Fruit fly (Drosophila melanogaster) whole organism, prepupa: ENCODE results near the gene swm.
A peak's percentile ranks its signal among the peaks of the same experiment; 100 is the strongest.

ENCODE experiments used
- Blimp-1 ChIP-seq: fragments of 200-800 bp; sonication (Bioruptor generic); optimal IDR thresholded peaks from 3 replicates; lab custom pipeline; 2017; ENCODE audit warnings: missing biosample characterization, missing genetic modification characterization, mild to moderate bottlenecking, moderate library complexity, missing genetic modification reagents
- CG11762 ChIP-seq: fragments of 200-800 bp; sonication (Bioruptor generic); optimal IDR thresholded peaks from 3 replicates; lab custom pipeline; 2016; ENCODE audit warnings: missing biosample characterization, missing genetic modification characterization; ENCODE audit not compliant: insufficient read depth
- CG11902 ChIP-seq: fragments of 200-800 bp; sonication (Bioruptor generic); optimal IDR thresholded peaks from 3 replicates; lab custom pipeline; 2016; ENCODE audit warnings: missing biosample characterization, missing genetic modification characterization
- CG15336 ChIP-seq: fragments of 200-800 bp; sonication (Bioruptor generic); IDR thresholded peaks from 2 replicates; pipeline ENCODE4 v1.3.6; 2022; ENCODE audit warnings: missing biosample characterization, missing genetic modification characterization
- CG16779 ChIP-seq: fragments of 200-800 bp; sonication (Bioruptor generic); optimal IDR thresholded peaks from 3 replicates; lab custom pipeline; 2017; ENCODE audit warnings: missing biosample characterization, mild to moderate bottlenecking, missing genetic modification characterization
- CG31627 ChIP-seq: fragments of 200-800 bp; sonication (Bioruptor generic); optimal IDR thresholded peaks from 3 replicates; lab custom pipeline; 2016; ENCODE audit warnings: missing biosample characterization, missing genetic modification characterization
- CG3919 ChIP-seq: fragments of 200-800 bp; sonication (Bioruptor generic); optimal IDR thresholded peaks from 3 replicates; lab custom pipeline; 2016; ENCODE audit warnings: missing biosample characterization, missing genetic modification characterization
- CG6792 ChIP-seq: fragments of 200-800 bp; sonication (Bioruptor generic); optimal IDR thresholded peaks from 3 replicates; lab custom pipeline; 2016; ENCODE audit warnings: missing biosample characterization, missing genetic modification characterization
- CG6808 ChIP-seq: fragments of 200-800 bp; sonication (Bioruptor generic); optimal IDR thresholded peaks from 3 replicates; lab custom pipeline; 2017; ENCODE audit warnings: missing biosample characterization, missing genetic modification characterization, mild to moderate bottlenecking, moderate library complexity, missing genetic modification reagents
- CG6854 ChIP-seq: fragments of 200-800 bp; sonication (Bioruptor generic); optimal IDR thresholded peaks from 2 replicates; lab custom pipeline; 2017; ENCODE audit warnings: missing biosample characterization, mild to moderate bottlenecking, missing genetic modification characterization
- CG7368 ChIP-seq: fragments of 200-800 bp; sonication (Bioruptor generic); optimal IDR thresholded peaks from 3 replicates; lab custom pipeline; 2016; ENCODE audit warnings: missing biosample characterization, missing genetic modification characterization
- CG8319 ChIP-seq: fragments of 200-800 bp; sonication (Bioruptor generic); optimal IDR thresholded peaks from 3 replicates; lab custom pipeline; 2016; ENCODE audit warnings: missing biosample characterization, missing genetic modification characterization
- CG8632 ChIP-seq: fragments of 200-800 bp; sonication (Bioruptor generic); optimal IDR thresholded peaks from 3 replicates; lab custom pipeline; 2016; ENCODE audit warnings: missing biosample characterization, missing genetic modification characterization
- CG9139 ChIP-seq: fragments of 200-800 bp; sonication (Bioruptor generic); optimal IDR thresholded peaks from 3 replicates; lab custom pipeline; 2017; ENCODE audit warnings: missing biosample characterization, mild to moderate bottlenecking, missing genetic modification characterization
- Eip75B ChIP-seq: fragments of 200-800 bp; sonication (Bioruptor generic); optimal IDR thresholded peaks from 3 replicates; lab custom pipeline; 2016; ENCODE audit warnings: missing biosample characterization, missing genetic modification characterization
- Eip78C ChIP-seq: fragments of 200-800 bp; sonication (Bioruptor generic); peaks from one replicate; lab custom pipeline; 2016; ENCODE audit warnings: missing biosample characterization, missing genetic modification characterization
- Ets96B ChIP-seq: fragments of 200-800 bp; optimal IDR thresholded peaks from 2 replicates; lab custom pipeline; 2019; ENCODE audit warnings: missing biosample characterization, mild to moderate bottlenecking, missing genetic modification characterization, moderate library complexity
- Gug ChIP-seq: fragments of 200-800 bp; sonication (Bioruptor generic); IDR thresholded peaks from 2 replicates; pipeline ENCODE4 v1.3.6; 2022; ENCODE audit warnings: missing biosample characterization, missing genetic modification characterization
- Hr38 ChIP-seq: sonication (Bioruptor generic); optimal IDR thresholded peaks from 2 replicates; lab custom pipeline; 2016; ENCODE audit warnings: missing biosample characterization, missing genetic modification characterization
- Hr39 ChIP-seq: fragments of 200-800 bp; sonication (Bioruptor generic); optimal IDR thresholded peaks from 2 replicates; lab custom pipeline; 2016; ENCODE audit warnings: missing biosample characterization, missing genetic modification characterization
- Hr4 ChIP-seq: fragments of 200-800 bp; sonication (Bioruptor generic); optimal IDR thresholded peaks from 3 replicates; lab custom pipeline; 2016; ENCODE audit warnings: missing biosample characterization, missing genetic modification characterization
- Lpt ChIP-seq: fragments of 200-800 bp; sonication (Bioruptor generic); optimal IDR thresholded peaks from 3 replicates; lab custom pipeline; 2016; ENCODE audit warnings: missing biosample characterization, missing genetic modification characterization
- Met ChIP-seq: fragments of 200-800 bp; sonication (Bioruptor generic); optimal IDR thresholded peaks from 3 replicates; lab custom pipeline; 2016; ENCODE audit warnings: missing biosample characterization, missing genetic modification characterization
- OdsH ChIP-seq: fragments of 200-800 bp; sonication (Bioruptor generic); optimal IDR thresholded peaks from 3 replicates; lab custom pipeline; 2016; ENCODE audit warnings: missing biosample characterization, missing genetic modification characterization
- Smox ChIP-seq: fragments of 200-800 bp; sonication (Bioruptor generic); optimal IDR thresholded peaks from 3 replicates; lab custom pipeline; 2016; ENCODE audit warnings: missing biosample characterization, missing genetic modification characterization
- Sox102F ChIP-seq: fragments of 200-800 bp; sonication (Bioruptor generic); optimal IDR thresholded peaks from 2 replicates; lab custom pipeline; 2016; ENCODE audit warnings: missing biosample characterization, mild to moderate bottlenecking, missing genetic modification characterization
- Sox15 ChIP-seq: fragments of 200-800 bp; sonication (Bioruptor generic); optimal IDR thresholded peaks from 3 replicates; lab custom pipeline; 2016; ENCODE audit warnings: missing biosample characterization, missing genetic modification characterization
- achi ChIP-seq: fragments of 200-800 bp; sonication (Bioruptor generic); optimal IDR thresholded peaks from 3 replicates; lab custom pipeline; 2016; ENCODE audit warnings: missing biosample characterization, missing genetic modification characterization
- cyc ChIP-seq: fragments of 200-800 bp; sonication (Bioruptor generic); optimal IDR thresholded peaks from 3 replicates; lab custom pipeline; 2016; ENCODE audit warnings: missing biosample characterization, missing genetic modification characterization
- dsx ChIP-seq: fragments of 200-800 bp; optimal IDR thresholded peaks from 3 replicates; lab custom pipeline; 2019; ENCODE audit warnings: missing biosample characterization, mild to moderate bottlenecking, missing genetic modification characterization, moderate library complexity; ENCODE audit not compliant: poor library complexity, severe bottlenecking
- eg ChIP-seq: fragments of 200-800 bp; sonication (Bioruptor generic); IDR thresholded peaks from 3 replicates; pipeline ENCODE4 v1.3.6; 2022; ENCODE audit warnings: missing biosample characterization, missing genetic modification characterization
- esn ChIP-seq: fragments of 200-800 bp; sonication (Bioruptor generic); optimal IDR thresholded peaks from 2 replicates; lab custom pipeline; 2016; ENCODE audit warnings: missing biosample characterization, mild to moderate bottlenecking, missing genetic modification characterization, moderate library complexity
- fd59A ChIP-seq: fragments of 200-800 bp; sonication (Bioruptor generic); optimal IDR thresholded peaks from 2 replicates; lab custom pipeline; 2017; ENCODE audit warnings: missing biosample characterization, mild to moderate bottlenecking, missing genetic modification characterization, missing genetic modification reagents
- net ChIP-seq: fragments of 200-800 bp; sonication (Bioruptor generic); optimal IDR thresholded peaks from 3 replicates; lab custom pipeline; 2016; ENCODE audit warnings: missing biosample characterization, missing genetic modification characterization
- pdm3 ChIP-seq: fragments of 200-800 bp; sonication (Bioruptor generic); optimal IDR thresholded peaks from 3 replicates; lab custom pipeline; 2016; ENCODE audit warnings: missing biosample characterization, missing genetic modification characterization
- ss ChIP-seq, 2 experiments: fragments of 200-800 bp; sonication (Bioruptor generic); optimal IDR thresholded peaks; 2 replicates in 1 of 2; 3 replicates in 1 of 2; lab custom pipeline; 2017 to 2018; ENCODE audit warnings: mild to moderate bottlenecking in 2 of 2, missing biosample characterization in 2 of 2, missing genetic modification characterization in 2 of 2, moderate library complexity in 1 of 2
- svp ChIP-seq: fragments of 200-800 bp; sonication (Bioruptor generic); peaks from one replicate; lab custom pipeline; 2016; ENCODE audit warnings: missing biosample characterization, missing genetic modification characterization
- topi ChIP-seq: fragments of 200-800 bp; sonication (Bioruptor generic); optimal IDR thresholded peaks from 3 replicates; lab custom pipeline; 2016; ENCODE audit warnings: missing biosample characterization, missing genetic modification characterization
- vri ChIP-seq: fragments of 200-800 bp; sonication (Bioruptor generic); optimal IDR thresholded peaks from 3 replicates; lab custom pipeline; 2016; ENCODE audit warnings: missing biosample characterization, mild to moderate bottlenecking, missing genetic modification characterization

Gene swm

dm6 chr2L:19537779-19538456 is 44.9 kb downstream of the swm start, which contains the start of gene CG13082 (continued):
- TF ChIP-seq Lpt (GFP tag; lab: Kevin White, UChicago) (peak; percentile 88), Eip78C (GFP tag; lab: Kevin White, UChicago) (peak; percentile 96), Sox15 (GFP tag; lab: Kevin White, UChicago) (peak; percentile 76), CG8632 (GFP tag; lab: Kevin White, UChicago) (peak; percentile 87), pdm3 (GFP tag; lab: Kevin White, UChicago) (peak; percentile 88), Met (peak; percentile 97), esn (GFP tag; lab: Kevin White, UChicago) (peak; percentile 97), CG31627 (GFP tag; lab: Kevin White, UChicago) (peak; percentile 96), CG11902 (GFP tag; lab: Kevin White, UChicago) (peak; percentile 81), net (GFP tag; lab: Kevin White, UChicago) (peak; percentile 83), Gug (GFP tag; lab: Robert Waterston, UW) (peak; percentile 73), eg (GFP tag; lab: Robert Waterston, UW) (peak; percentile 72), Ets96B (tag; lab: Kevin White, UChicago) (peak; percentile 76), CG3919 (GFP tag; lab: Kevin White, UChicago) (peak; percentile 94), achi (peak; percentile 92), CG9139 (GFP tag; lab: Kevin White, UChicago) (peak; percentile 9), Hr4 (GFP tag; lab: Kevin White, UChicago) (peak; percentile 80), CG6854 (GFP tag; lab: Kevin White, UChicago) (peak; percentile 90), Eip75B (GFP tag; lab: Kevin White, UChicago) (peak; percentile 93), Blimp-1 (peak; percentile 93), cyc (GFP tag; lab: Kevin White, UChicago) (peak; percentile 96), Hr39 (GFP tag; lab: Kevin White, UChicago) (peak; percentile 96), ss (GFP tag; optimal IDR thresholded peaks at IDR 0.05; lab: Kevin White, UChicago) (peak; percentile 50 to 74), svp (GFP tag; lab: Kevin White, UChicago) (peak; percentile 97), Smox (GFP tag; lab: Kevin White, UChicago) (peak; percentile 96), Hr38 (no peak), CG7368 (GFP tag; lab: Kevin White, UChicago) (peak; percentile 67), CG6808 (GFP tag; lab: Kevin White, UChicago) (peak; percentile 77), vri (GFP tag; lab: Kevin White, UChicago) (peak; percentile 83), CG11762 (GFP tag; lab: Kevin White, UChicago) (peak; percentile 88), CG16779 (tag; lab: Kevin White, UChicago) (peak; percentile 66), dsx (GFP tag; lab: Kevin White, UChicago) (peak; percentile 69), CG8319 (GFP tag; lab: Kevin White, UChicago) (peak; percentile 84), CG15336 (GFP tag; lab: Robert Waterston, UW) (peak; percentile 89)
- TF ChIP-seq, all 60 proteins: peak for 58

dm6 chr2L:19540307-19540706 is 47.3 kb downstream of the swm start, which contains the start of gene CG13081:
CG13081 (plus strand) TSS chr2L:19540607.
- TF ChIP-seq CG11902 (GFP tag; lab: Kevin White, UChicago) (no peak), Sox15 (GFP tag; lab: Kevin White, UChicago) (no peak), CG16779 (tag; lab: Kevin White, UChicago) (no peak), achi (no peak), fd59A (GFP tag; lab: Kevin White, UChicago) (no peak), OdsH (no peak), dsx (GFP tag; lab: Kevin White, UChicago) (no peak), pdm3 (GFP tag; lab: Kevin White, UChicago) (no peak), CG6792 (GFP tag; lab: Kevin White, UChicago) (no peak), topi (GFP tag; lab: Kevin White, UChicago) (no peak), CG6808 (GFP tag; lab: Kevin White, UChicago) (no peak), Hr4 (GFP tag; lab: Kevin White, UChicago) (no peak), Lpt (GFP tag; lab: Kevin White, UChicago) (no peak), Blimp-1 (no peak), Smox (GFP tag; lab: Kevin White, UChicago) (no peak), Sox102F (GFP tag; lab: Kevin White, UChicago) (no peak), CG3919 (GFP tag; lab: Kevin White, UChicago) (no peak), CG7368 (GFP tag; lab: Kevin White, UChicago) (no peak)
